Worm (Caenorhabditis elegans) whole organism, mixed stage, embryonic: Measurements from ENCODE around the gene F44E5.5.
A peak's percentile ranks its signal among the peaks of the same experiment; 100 is the strongest.

ENCODE experiments used
- blmp-1 ChIP-seq: fragments of 150-350 bp; optimal IDR thresholded peaks from 2 replicates; lab custom pipeline; 2014; ENCODE audit warnings: missing biosample characterization, missing genetic modification characterization
- ces-1 ChIP-seq: fragments of 150-350 bp; optimal IDR thresholded peaks from 2 replicates; lab custom pipeline; 2014; ENCODE audit warnings: missing biosample characterization, missing genetic modification reagents, missing genetic modification characterization
- drap-1 ChIP-seq: fragments of 200-800 bp; sonication (Bioruptor generic); optimal IDR thresholded peaks from 3 replicates; lab custom pipeline; 2018; ENCODE audit warnings: mild to moderate bottlenecking, missing genetic modification characterization, missing compliant biosample characterization
- elt-3 ChIP-seq: fragments of 150-350 bp; optimal IDR thresholded peaks from 2 replicates; lab custom pipeline; 2014; ENCODE audit warnings: missing biosample characterization, missing genetic modification characterization
- lsy-2 ChIP-seq: fragments of 150-350 bp; optimal IDR thresholded peaks from 2 replicates; lab custom pipeline; 2014; ENCODE audit warnings: missing biosample characterization, missing genetic modification characterization
- nhr-12 ChIP-seq: fragments of 150-350 bp; optimal IDR thresholded peaks from 2 replicates; lab custom pipeline; 2014; ENCODE audit warnings: missing biosample characterization, missing genetic modification characterization
- nhr-237 ChIP-seq: fragments of 150-350 bp; optimal IDR thresholded peaks from 2 replicates; lab custom pipeline; 2014; ENCODE audit warnings: missing biosample characterization, missing genetic modification characterization
- nhr-76 ChIP-seq: sonication (generic microtip); optimal IDR thresholded peaks from 2 replicates; lab custom pipeline; 2017; ENCODE audit warnings: missing biosample characterization, missing genetic modification characterization
- pha-4 ChIP-seq: fragments of 150-350 bp; optimal IDR thresholded peaks from 2 replicates; lab custom pipeline; 2018; ENCODE audit warnings: missing biosample characterization, missing genetic modification reagents, missing genetic modification characterization
- snpc-4 ChIP-seq: fragments of 150-350 bp; optimal IDR thresholded peaks from 2 replicates; lab custom pipeline; 2014; ENCODE audit warnings: missing biosample characterization, missing genetic modification characterization
- unc-62 ChIP-seq: fragments of 150-350 bp; optimal IDR thresholded peaks from 2 replicates; lab custom pipeline; 2014; ENCODE audit warnings: missing biosample characterization, missing genetic modification reagents, missing genetic modification characterization

- TF ChIP-seq snpc-4 (tag; lab: Kevin White, UChicago) (no peak), nhr-237 (tag; lab: Kevin White, UChicago) (no peak), pha-4 (tag; lab: Kevin White, UChicago) (no peak), nhr-12 (tag; lab: Kevin White, UChicago) (no peak), unc-62 (GFP tag; lab: Kevin White, UChicago) (no peak), elt-3 (tag; lab: Kevin White, UChicago) (no peak), nhr-76 (no peak), drap-1 (GFP tag; lab: Kevin White, UChicago) (no peak), lsy-2 (tag; lab: Kevin White, UChicago) (peak; percentile 10), blmp-1 (tag; lab: Kevin White, UChicago) (no peak), ces-1 (GFP tag; lab: Kevin White, UChicago) (peak; percentile 64)
Observed at ce11 chrII:11761806-11762512, 2.5 kb downstream of the F44E5.5 start.
